Worm (Caenorhabditis elegans): ENCODE measurements around the gene Y43F8B.25.

DNA sequence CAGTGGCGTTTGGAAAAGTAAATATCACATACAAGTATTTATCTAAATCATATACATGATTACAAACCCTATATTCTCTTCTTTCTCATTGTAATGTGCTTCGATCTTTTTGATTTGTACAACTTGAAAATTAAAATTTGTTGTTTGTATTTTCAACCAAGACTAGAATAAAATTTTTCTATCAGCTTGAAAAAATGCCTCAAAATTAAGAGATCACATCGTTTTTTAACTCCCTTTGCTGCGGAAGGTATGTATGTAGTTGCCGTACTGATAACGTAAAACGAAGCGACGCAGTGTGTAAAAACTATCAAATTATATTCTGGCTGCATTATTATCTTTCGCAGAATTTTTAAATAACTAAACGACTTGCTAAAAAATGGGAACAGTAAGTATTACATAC, 44.9 kb upstream of the Y43F8B.25 start, which contains the start of gene C25F9.15:
- no peak for TF ChIP-seq snpc-4 (tag; optimal IDR thresholded peaks at IDR 0.05)
- no peak for TF ChIP-seq flh-1 (GFP tag; optimal IDR thresholded peaks at IDR 0.05)
- no peak for TF ChIP-seq nhr-76 (tag; optimal IDR thresholded peaks at IDR 0.05)
- no peak for TF ChIP-seq lin-32 (GFP tag; optimal IDR thresholded peaks at IDR 0.05)
- TF ChIP-seq ham-2 (GFP tag; optimal IDR thresholded peaks at IDR 0.05) = no peak
- TF ChIP-seq unc-39 (tag; optimal IDR thresholded peaks at IDR 0.05) = no peak
- TF ChIP-seq ces-1 (GFP tag; optimal IDR thresholded peaks at IDR 0.05) = no peak
- no peak for TF ChIP-seq unc-62 (GFP tag; optimal IDR thresholded peaks at IDR 0.05)
- TF ChIP-seq nhr-237 (tag; optimal IDR thresholded peaks at IDR 0.05) = no peak
- TF ChIP-seq pha-4 (tag; optimal IDR thresholded peaks at IDR 0.05) = no peak
- TF ChIP-seq nhr-28 (tag; optimal IDR thresholded peaks at IDR 0.05) = no peak
- no peak for TF ChIP-seq ztf-11 (tag; optimal IDR thresholded peaks at IDR 0.05)
- TF ChIP-seq lin-13 (tag; optimal IDR thresholded peaks at IDR 0.05) = no peak
- no peak for TF ChIP-seq mep-1 (tag; optimal IDR thresholded peaks at IDR 0.05)
